Worm (Caenorhabditis elegans) whole organism, mixed stage, embryonic: ENCODE measurements around the gene ZK697.14.

Experiments used
- blmp-1 ChIP-seq: fragments of 150-350 bp; optimal IDR thresholded peaks from 2 replicates; lab custom pipeline; 2014; ENCODE audit warnings: missing biosample characterization, missing genetic modification characterization
- ceh-39 ChIP-seq: fragments of 150-350 bp; optimal IDR thresholded peaks from 2 replicates; lab custom pipeline; 2014; ENCODE audit warnings: missing biosample characterization, missing genetic modification characterization
- ces-1 ChIP-seq: fragments of 150-350 bp; optimal IDR thresholded peaks from 2 replicates; lab custom pipeline; 2014; ENCODE audit warnings: missing biosample characterization, missing genetic modification reagents, missing genetic modification characterization
- elt-1 ChIP-seq: sonication (generic microtip); optimal IDR thresholded peaks from 2 replicates; lab custom pipeline; 2017; ENCODE audit warnings: missing genetic modification characterization, mild to moderate bottlenecking, missing compliant biosample characterization, antibody characterized with exemption, moderate library complexity, borderline replicate concordance; ENCODE audit not compliant: insufficient read depth
- nhr-12 ChIP-seq: fragments of 150-350 bp; optimal IDR thresholded peaks from 2 replicates; lab custom pipeline; 2014; ENCODE audit warnings: missing biosample characterization, missing genetic modification characterization
- nhr-28 ChIP-seq: fragments of 150-350 bp; optimal IDR thresholded peaks from 2 replicates; lab custom pipeline; 2014; ENCODE audit warnings: missing biosample characterization, missing genetic modification characterization
- nhr-76 ChIP-seq: sonication (generic microtip); optimal IDR thresholded peaks from 2 replicates; lab custom pipeline; 2017; ENCODE audit warnings: missing biosample characterization, missing genetic modification characterization
- pha-4 ChIP-seq: fragments of 150-350 bp; optimal IDR thresholded peaks from 2 replicates; lab custom pipeline; 2018; ENCODE audit warnings: missing biosample characterization, missing genetic modification reagents, missing genetic modification characterization
- unc-39 ChIP-seq: fragments of 150-350 bp; optimal IDR thresholded peaks from 2 replicates; lab custom pipeline; 2014; ENCODE audit warnings: missing biosample characterization, missing genetic modification characterization
- unc-62 ChIP-seq: fragments of 150-350 bp; optimal IDR thresholded peaks from 2 replicates; lab custom pipeline; 2014; ENCODE audit warnings: missing biosample characterization, missing genetic modification reagents, missing genetic modification characterization
- ztf-11 ChIP-seq: fragments of 150-350 bp; optimal IDR thresholded peaks from 2 replicates; lab custom pipeline; 2014; ENCODE audit warnings: missing biosample characterization, missing genetic modification characterization

- no peak for TF ChIP-seq pha-4 (tag; lab: Kevin White, UChicago)
- no peak for TF ChIP-seq nhr-28 (tag; lab: Kevin White, UChicago)
- no peak for TF ChIP-seq blmp-1 (tag; lab: Kevin White, UChicago)
- TF ChIP-seq ces-1 (GFP tag; lab: Kevin White, UChicago): no peak
- TF ChIP-seq nhr-12 (tag; lab: Kevin White, UChicago): no peak
- no peak for TF ChIP-seq elt-1
- TF ChIP-seq ceh-39 (tag; lab: Kevin White, UChicago): no peak
- no peak for TF ChIP-seq ztf-11 (tag; lab: Kevin White, UChicago)
- TF ChIP-seq nhr-76 (tag; lab: Kevin White, UChicago): no peak
- no peak for TF ChIP-seq unc-62
- no peak for TF ChIP-seq unc-39 (tag; lab: Kevin White, UChicago)
Observed at ce11 chrV:1749053-1749452, 6.4 kb downstream of the ZK697.14 start, which contains the start of gene ZK697.8.
